Worm (Caenorhabditis elegans): ENCODE results near the gene T19H5.6.

DNA sequence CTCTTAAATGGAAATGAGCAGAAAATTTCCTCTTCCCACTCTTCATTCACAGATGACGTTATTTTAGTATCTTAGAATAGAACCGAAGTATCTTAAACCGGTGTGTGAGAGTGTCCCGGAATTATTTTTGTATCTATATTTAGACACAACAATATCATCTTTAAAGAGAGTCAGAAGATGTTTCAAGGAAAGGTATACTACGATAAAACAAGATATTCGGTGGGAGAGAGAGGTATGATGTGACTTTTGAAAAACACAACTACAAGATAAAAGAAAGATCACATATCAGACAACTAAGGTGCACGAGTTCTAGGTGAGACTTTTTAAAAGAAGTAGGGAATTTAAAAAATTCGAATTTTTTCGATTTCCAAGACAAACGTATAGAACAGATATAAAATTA lies 20.6 kb upstream of the T19H5.6 start:
- TF ChIP-seq tbx-37 (GFP tag; conservative IDR thresholded peaks at IDR 0.05), result no peak
- TF ChIP-seq flt-1 (GFP tag; IDR thresholded peaks at IDR 0.05), result no peak
- no peak for TF ChIP-seq hnd-1 (tag; optimal IDR thresholded peaks at IDR 0.05)

Data from whole organism, early embryonic.